Worm (Caenorhabditis elegans) whole organism, L2 larva: Measurements from ENCODE around the gene ZK1127.12.

Experiments used
- ama-1 ChIP-seq: fragments of 150-350 bp; optimal IDR thresholded peaks from 2 replicates; lab custom pipeline; 2018; ENCODE audit warnings: inconsistent platforms
- elt-3 ChIP-seq: sonication (generic microtip); optimal IDR thresholded peaks from 2 replicates; lab custom pipeline; 2017; ENCODE audit warnings: missing biosample characterization, missing genetic modification characterization
- skn-1 ChIP-seq: sonication (generic microtip); optimal IDR thresholded peaks from 2 replicates; lab custom pipeline; 2017; ENCODE audit warnings: missing biosample characterization, missing genetic modification characterization

- TF ChIP-seq ama-1 (no peak), skn-1 (no peak), elt-3 (tag; lab: Kevin White, UChicago) (no peak)
These were observed 9.9 kb downstream of the ZK1127.12 start, which contains the start of gene acs-6 for ce11 chrII:7061730-7062129.
